Worm (Caenorhabditis elegans) whole organism, L1 larva: ENCODE data around the gene E02H4.6.

Experiments
- ceh-82 ChIP-seq, 3 experiments: fragments of 150-350 bp in 1 of 3; sonication (generic microtip) in 2 of 3; optimal IDR thresholded peaks; 2 replicates each; lab custom pipeline; 2014 to 2017; ENCODE audit warnings: missing biosample characterization in 3 of 3, missing genetic modification characterization in 3 of 3
- egl-27 ChIP-seq, 2 experiments: fragments of 150-350 bp in 1 of 2; sonication (generic microtip); optimal IDR thresholded peaks; 3 replicates each; lab custom pipeline; 2017 to 2018; ENCODE audit warnings: missing biosample characterization in 2 of 2, missing genetic modification characterization in 2 of 2, missing genetic modification reagents in 2 of 2
- skn-1 ChIP-seq: fragments of 150-350 bp; optimal IDR thresholded peaks from 2 replicates; lab custom pipeline; 2014; ENCODE audit warnings: missing biosample characterization, missing genetic modification characterization

DNA sequence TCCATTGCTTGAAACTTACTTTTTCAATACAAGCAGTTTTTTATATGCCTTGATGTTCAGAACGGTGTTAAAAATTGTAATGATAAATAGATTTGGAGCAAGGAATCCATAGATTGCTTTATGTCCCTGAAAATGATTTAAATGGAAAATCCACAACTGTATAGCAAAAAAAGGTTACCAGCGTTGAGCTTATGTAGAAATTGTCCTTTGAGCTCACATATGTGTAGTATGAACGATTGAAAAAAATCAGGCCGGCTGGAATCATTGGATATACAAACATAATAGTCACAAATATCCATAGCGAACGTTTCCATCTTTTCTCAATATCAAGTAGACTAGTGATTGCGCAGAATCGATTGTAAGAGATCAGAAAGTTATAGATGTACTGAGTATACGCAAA lies 17.6 kb downstream of the E02H4.6 start, which contains the start of gene srg-36:
- TF ChIP-seq skn-1 (no peak), ceh-82 (tag; optimal IDR thresholded peaks at IDR 0.05; lab: Kevin White, UChicago) (no peak), egl-27 (tag; optimal IDR thresholded peaks at IDR 0.05; lab: Kevin White, UChicago) (no peak)
